Worm (Caenorhabditis elegans) whole organism, L4 larva: ENCODE data around the gene Y48E1C.4.

ENCODE experiments used
- T26A8.4 ChIP-seq: fragments of 200-800 bp; sonication (Bioruptor generic); IDR thresholded peaks from 2 replicates; pipeline ENCODE4 v1.3.6; 2022; ENCODE audit warnings: missing genetic modification characterization, missing compliant biosample characterization
- Y5F2A.4 ChIP-seq: fragments of 200-800 bp; sonication (Bioruptor generic); optimal IDR thresholded peaks from 2 replicates; lab custom pipeline; 2018; ENCODE audit warnings: mild to moderate bottlenecking, missing genetic modification characterization, missing compliant biosample characterization
- attf-4 ChIP-seq: sonication (generic microtip); optimal IDR thresholded peaks from 3 replicates; lab custom pipeline; 2017; ENCODE audit warnings: missing biosample characterization, missing genetic modification characterization
- ctbp-1 ChIP-seq: fragments of 200-800 bp; sonication (Bioruptor generic); IDR thresholded peaks from 2 replicates; pipeline ENCODE4 v1.3.6; 2022; ENCODE audit warnings: missing genetic modification reagents, missing genetic modification characterization, missing compliant biosample characterization
- daf-12 ChIP-seq: fragments of 150-350 bp; optimal IDR thresholded peaks from 2 replicates; lab custom pipeline; 2014; ENCODE audit warnings: missing biosample characterization, missing genetic modification reagents, missing genetic modification characterization
- daf-16 ChIP-seq, 3 experiments: sonication (generic microtip); optimal IDR thresholded peaks; 2 replicates each; lab custom pipeline; 2016 to 2017; ENCODE audit warnings: missing genetic modification characterization in 3 of 3, missing genetic modification reagents in 3 of 3, mild to moderate bottlenecking in 2 of 3, missing compliant biosample characterization in 2 of 3, missing biosample characterization in 1 of 3, moderate library complexity in 1 of 3
- dve-1 ChIP-seq: sonication (generic microtip); optimal IDR thresholded peaks from 2 replicates; lab custom pipeline; 2017; ENCODE audit warnings: antibody characterized with exemption, mild to moderate bottlenecking, missing genetic modification characterization, missing compliant biosample characterization; ENCODE audit not compliant: insufficient read depth
- hlh-11 ChIP-seq: fragments of 200-800 bp; sonication (Bioruptor generic); optimal IDR thresholded peaks from 2 replicates; lab custom pipeline; 2018; ENCODE audit warnings: mild to moderate bottlenecking, missing genetic modification characterization, missing compliant biosample characterization
- lin-15B ChIP-seq: fragments of 150-350 bp; sonication (generic microtip); optimal IDR thresholded peaks from 3 replicates; lab custom pipeline; 2014; ENCODE audit warnings: missing biosample characterization, missing genetic modification characterization
- lin-39 ChIP-seq: fragments of 150-350 bp; optimal IDR thresholded peaks from 2 replicates; lab custom pipeline; 2014; ENCODE audit warnings: missing biosample characterization, missing genetic modification reagents, missing genetic modification characterization
- madf-9 ChIP-seq: fragments of 200-800 bp; sonication (Bioruptor generic); conservative IDR thresholded peaks from 2 replicates; pipeline ENCODE4 v1.3.6; 2022; ENCODE audit warnings: missing genetic modification reagents, missing genetic modification characterization, missing compliant biosample characterization
- mep-1 ChIP-seq: fragments of 150-350 bp; sonication (generic microtip); optimal IDR thresholded peaks from 3 replicates; lab custom pipeline; 2014; ENCODE audit warnings: missing biosample characterization, missing genetic modification characterization
- nhr-28 ChIP-seq: fragments of 150-350 bp; optimal IDR thresholded peaks from 2 replicates; lab custom pipeline; 2014; ENCODE audit warnings: missing biosample characterization, missing genetic modification characterization
- php-3 ChIP-seq: fragments of 200-800 bp; sonication (Bioruptor generic); IDR thresholded peaks from 2 replicates; pipeline ENCODE4 v1.3.6; 2022; ENCODE audit warnings: missing genetic modification reagents, missing genetic modification characterization, missing compliant biosample characterization
- pqm-1 ChIP-seq: sonication (generic microtip); optimal IDR thresholded peaks from 2 replicates; lab custom pipeline; 2017; ENCODE audit warnings: missing biosample characterization, missing genetic modification characterization
- saeg-2 ChIP-seq: fragments of 200-800 bp; sonication (Bioruptor generic); IDR thresholded peaks from 2 replicates; pipeline ENCODE4 v1.3.6; 2022; ENCODE audit warnings: missing genetic modification reagents, missing genetic modification characterization, missing compliant biosample characterization
- set-16 ChIP-seq: fragments of 200-800 bp; sonication (Bioruptor generic); IDR thresholded peaks from 2 replicates; pipeline ENCODE4 v1.3.6; 2022; ENCODE audit warnings: missing genetic modification reagents, missing genetic modification characterization, missing compliant biosample characterization
- spr-1 ChIP-seq: sonication (generic microtip); optimal IDR thresholded peaks from 2 replicates; lab custom pipeline; 2016; ENCODE audit warnings: mild to moderate bottlenecking, missing genetic modification characterization, missing compliant biosample characterization
- unc-62 ChIP-seq, 3 experiments: fragments of 150-350 bp in 1 of 3; sonication (generic microtip); optimal IDR thresholded peaks in 2 of 3; peaks in 1 of 3; 1 replicate in 1 of 3; 2 replicates in 2 of 3; lab custom pipeline; 2014 to 2017; ENCODE audit warnings: missing biosample characterization in 3 of 3, missing genetic modification characterization in 3 of 3, missing genetic modification reagents in 3 of 3, missing genotype in 1 of 3
- ztf-11 ChIP-seq: fragments of 150-350 bp; optimal IDR thresholded peaks from 2 replicates; lab custom pipeline; 2014; ENCODE audit warnings: missing biosample characterization, missing genetic modification characterization

The Y48E1C.4 gene

DNA sequence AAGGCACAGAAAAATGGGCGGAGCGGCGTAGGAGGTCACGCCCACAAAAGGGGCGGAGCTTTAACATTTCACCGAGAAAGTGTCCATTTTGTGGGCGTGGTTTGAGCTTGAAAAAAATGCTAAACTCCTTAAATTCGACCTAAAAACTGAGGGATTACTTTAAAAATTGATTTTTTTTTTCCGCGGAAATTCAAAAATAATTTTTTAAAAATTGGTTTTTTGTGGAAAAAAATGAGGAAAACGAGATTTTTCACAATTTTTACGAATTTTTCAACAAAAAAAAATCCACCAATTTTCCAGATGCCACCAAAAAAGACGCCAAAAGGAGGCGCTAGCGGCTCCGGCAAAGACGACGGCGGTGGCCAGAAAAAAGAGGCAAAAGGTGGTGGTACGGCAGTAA is 33.9 kb downstream of the Y48E1C.4 start, which contains the start of gene pinn-4:
Gene pinn-4, plus strand, starts transcription at position 301 of the 400 bp plus-strand sequence.
- TF ChIP-seq ztf-11 (tag; lab: Kevin White, UChicago) (no peak), daf-16 (GFP tag; optimal IDR thresholded peaks at IDR 0.05; lab: Kevin White, UChicago) (no peak), daf-16 (tag; optimal IDR thresholded peaks at IDR 0.05; lab: Kevin White, UChicago) (no peak), lin-15B (tag; lab: Kevin White, UChicago) (no peak), mep-1 (no peak), lin-39 (tag; lab: Kevin White, UChicago) (no peak), hlh-11 (no peak), Y5F2A.4 (GFP tag; lab: Kevin White, UChicago) (no peak), T26A8.4 (GFP tag; lab: Robert Waterston, UW) (no peak), attf-4 (tag; lab: Kevin White, UChicago) (no peak), nhr-28 (tag; lab: Kevin White, UChicago) (no peak), unc-62 (GFP tag; optimal IDR thresholded peaks at IDR 0.05 in 1 of 2; lab: Kevin White, UChicago) (no peak), unc-62 (tag; optimal IDR thresholded peaks at IDR 0.05; lab: Kevin White, UChicago) (no peak), daf-12 (tag; lab: Kevin White, UChicago) (no peak)

DNA sequence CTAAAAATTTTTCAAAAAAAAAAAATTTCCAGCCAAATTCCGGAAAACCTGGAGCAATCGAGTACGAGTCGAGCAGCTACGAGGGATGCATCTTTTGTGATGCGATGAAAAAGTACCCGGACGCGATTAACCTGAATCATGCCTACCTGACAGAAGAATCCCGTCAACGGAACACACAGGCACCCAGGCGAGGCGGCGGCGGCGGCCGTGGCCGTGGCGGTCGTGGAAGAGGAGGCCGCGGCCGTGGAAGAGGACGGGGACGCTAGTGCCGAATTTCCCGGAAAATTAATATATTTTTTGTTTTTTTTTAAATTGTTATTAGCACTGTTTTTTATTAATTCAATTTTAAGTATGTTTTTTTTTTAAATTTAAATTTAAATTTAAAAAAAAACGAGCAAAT is 35.1 kb downstream of the Y48E1C.4 start:
- TF ChIP-seq madf-9 (GFP tag; lab: Robert Waterston, UW) (no peak), set-16 (peak; percentile 90), spr-1 (tag; lab: Kevin White, UChicago) (no peak), php-3 (GFP tag; lab: Robert Waterston, UW) (no peak), pqm-1 (tag; lab: Kevin White, UChicago) (no peak), ctbp-1 (GFP tag; lab: Robert Waterston, UW) (no peak)
- TF ChIP-seq, all 104 proteins: peak for 1

DNA sequence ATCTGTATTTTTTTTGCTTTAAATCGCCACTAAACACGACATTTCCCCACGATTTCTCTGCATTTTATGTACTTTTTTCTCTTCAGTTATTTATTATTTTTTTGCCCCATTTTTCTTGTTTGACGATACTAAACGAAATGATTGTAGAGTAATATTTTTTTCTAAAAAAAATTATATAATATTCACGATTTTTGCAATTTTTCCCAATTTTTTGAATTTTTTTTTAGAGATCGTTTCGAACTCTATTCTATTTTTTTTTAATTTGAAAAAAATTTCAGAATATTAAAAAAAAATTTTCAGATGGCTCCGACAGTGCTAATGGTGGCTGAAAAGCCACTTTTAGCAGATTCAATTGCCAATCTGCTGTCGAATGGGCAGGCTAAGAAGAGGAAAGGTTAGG is 47.2 kb downstream of the Y48E1C.4 start, which contains the start of gene Y48C3A.14:
Gene Y48C3A.14, plus strand, starts transcription at position 301 of the 400 bp plus-strand sequence.
- TF ChIP-seq saeg-2 (GFP tag; lab: Robert Waterston, UW) (no peak), dve-1 (tag; lab: Kevin White, UChicago) (no peak)
